Fruit fly (Drosophila melanogaster) whole organism, prepupa: ENCODE measurements around the gene T48.

ENCODE experiments used
- Blimp-1 ChIP-seq: fragments of 200-800 bp; sonication (Bioruptor generic); optimal IDR thresholded peaks from 3 replicates; lab custom pipeline; 2017; ENCODE audit warnings: missing biosample characterization, missing genetic modification characterization, mild to moderate bottlenecking, moderate library complexity, missing genetic modification reagents
- CG10631 ChIP-seq: fragments of 200-800 bp; sonication (Bioruptor generic); optimal IDR thresholded peaks from 2 replicates; lab custom pipeline; 2016; ENCODE audit warnings: missing biosample characterization, missing genetic modification characterization
- CG11294 ChIP-seq: fragments of 200-800 bp; sonication (Bioruptor generic); IDR thresholded peaks from 2 replicates; pipeline ENCODE4 v1.3.6; 2022; ENCODE audit warnings: missing biosample characterization, missing genetic modification characterization
- CG11762 ChIP-seq: fragments of 200-800 bp; sonication (Bioruptor generic); optimal IDR thresholded peaks from 3 replicates; lab custom pipeline; 2016; ENCODE audit warnings: missing biosample characterization, missing genetic modification characterization; ENCODE audit not compliant: insufficient read depth
- CG11902 ChIP-seq: fragments of 200-800 bp; sonication (Bioruptor generic); optimal IDR thresholded peaks from 3 replicates; lab custom pipeline; 2016; ENCODE audit warnings: missing biosample characterization, missing genetic modification characterization
- CG15336 ChIP-seq: fragments of 200-800 bp; sonication (Bioruptor generic); IDR thresholded peaks from 2 replicates; pipeline ENCODE4 v1.3.6; 2022; ENCODE audit warnings: missing biosample characterization, missing genetic modification characterization
- CG1621 ChIP-seq: fragments of 200-800 bp; sonication (Bioruptor generic); optimal IDR thresholded peaks from 3 replicates; lab custom pipeline; 2018; ENCODE audit warnings: missing biosample characterization, mild to moderate bottlenecking, missing genetic modification characterization
- CG16779 ChIP-seq: fragments of 200-800 bp; sonication (Bioruptor generic); optimal IDR thresholded peaks from 3 replicates; lab custom pipeline; 2017; ENCODE audit warnings: missing biosample characterization, mild to moderate bottlenecking, missing genetic modification characterization
- CG3032 ChIP-seq: fragments of 200-800 bp; optimal IDR thresholded peaks from 2 replicates; lab custom pipeline; 2019; ENCODE audit warnings: missing biosample characterization, mild to moderate bottlenecking, missing genetic modification characterization, moderate library complexity
- CG31627 ChIP-seq: fragments of 200-800 bp; sonication (Bioruptor generic); optimal IDR thresholded peaks from 3 replicates; lab custom pipeline; 2016; ENCODE audit warnings: missing biosample characterization, missing genetic modification characterization
- CG3919 ChIP-seq: fragments of 200-800 bp; sonication (Bioruptor generic); optimal IDR thresholded peaks from 3 replicates; lab custom pipeline; 2016; ENCODE audit warnings: missing biosample characterization, missing genetic modification characterization
- CG4318 ChIP-seq: fragments of 200-800 bp; sonication (Bioruptor generic); optimal IDR thresholded peaks from 3 replicates; lab custom pipeline; 2017; ENCODE audit warnings: missing biosample characterization, mild to moderate bottlenecking, missing genetic modification characterization
- CG6163 ChIP-seq: fragments of 200-800 bp; sonication (Bioruptor generic); IDR thresholded peaks from 3 replicates; pipeline ENCODE4 v1.3.6; 2022; ENCODE audit warnings: missing biosample characterization, missing genetic modification characterization
- CG6276 ChIP-seq: fragments of 200-800 bp; sonication (Bioruptor generic); optimal IDR thresholded peaks from 2 replicates; lab custom pipeline; 2017; ENCODE audit warnings: missing biosample characterization, mild to moderate bottlenecking, missing genetic modification characterization
- CG6792 ChIP-seq: fragments of 200-800 bp; sonication (Bioruptor generic); optimal IDR thresholded peaks from 3 replicates; lab custom pipeline; 2016; ENCODE audit warnings: missing biosample characterization, missing genetic modification characterization
- CG6808 ChIP-seq: fragments of 200-800 bp; sonication (Bioruptor generic); optimal IDR thresholded peaks from 3 replicates; lab custom pipeline; 2017; ENCODE audit warnings: missing biosample characterization, missing genetic modification characterization, mild to moderate bottlenecking, moderate library complexity, missing genetic modification reagents
- CG6854 ChIP-seq: fragments of 200-800 bp; sonication (Bioruptor generic); optimal IDR thresholded peaks from 2 replicates; lab custom pipeline; 2017; ENCODE audit warnings: missing biosample characterization, mild to moderate bottlenecking, missing genetic modification characterization
- CG7368 ChIP-seq: fragments of 200-800 bp; sonication (Bioruptor generic); optimal IDR thresholded peaks from 3 replicates; lab custom pipeline; 2016; ENCODE audit warnings: missing biosample characterization, missing genetic modification characterization
- CG8119 ChIP-seq: fragments of 200-800 bp; sonication (Bioruptor generic); IDR thresholded peaks from 3 replicates; pipeline ENCODE4 v1.3.6; 2022; ENCODE audit warnings: missing biosample characterization, missing genetic modification characterization
- CG8319 ChIP-seq: fragments of 200-800 bp; sonication (Bioruptor generic); optimal IDR thresholded peaks from 3 replicates; lab custom pipeline; 2016; ENCODE audit warnings: missing biosample characterization, missing genetic modification characterization
- CG8632 ChIP-seq: fragments of 200-800 bp; sonication (Bioruptor generic); optimal IDR thresholded peaks from 3 replicates; lab custom pipeline; 2016; ENCODE audit warnings: missing biosample characterization, missing genetic modification characterization
- CG9139 ChIP-seq: fragments of 200-800 bp; sonication (Bioruptor generic); optimal IDR thresholded peaks from 3 replicates; lab custom pipeline; 2017; ENCODE audit warnings: missing biosample characterization, mild to moderate bottlenecking, missing genetic modification characterization
- Eip75B ChIP-seq: fragments of 200-800 bp; sonication (Bioruptor generic); optimal IDR thresholded peaks from 3 replicates; lab custom pipeline; 2016; ENCODE audit warnings: missing biosample characterization, missing genetic modification characterization
- Eip78C ChIP-seq: fragments of 200-800 bp; sonication (Bioruptor generic); peaks from one replicate; lab custom pipeline; 2016; ENCODE audit warnings: missing biosample characterization, missing genetic modification characterization
- Eip93F ChIP-seq: fragments of 200-800 bp; sonication (Bioruptor generic); optimal IDR thresholded peaks from 2 replicates; lab custom pipeline; 2016; ENCODE audit warnings: missing biosample characterization, mild to moderate bottlenecking, missing genetic modification characterization
- Ets21C ChIP-seq: fragments of 200-800 bp; sonication (Bioruptor generic); optimal IDR thresholded peaks from 3 replicates; lab custom pipeline; 2016; ENCODE audit warnings: missing biosample characterization, missing genetic modification characterization
- Ets96B ChIP-seq: fragments of 200-800 bp; optimal IDR thresholded peaks from 2 replicates; lab custom pipeline; 2019; ENCODE audit warnings: missing biosample characterization, mild to moderate bottlenecking, missing genetic modification characterization, moderate library complexity
- Gug ChIP-seq: fragments of 200-800 bp; sonication (Bioruptor generic); IDR thresholded peaks from 2 replicates; pipeline ENCODE4 v1.3.6; 2022; ENCODE audit warnings: missing biosample characterization, missing genetic modification characterization
- Hr39 ChIP-seq: fragments of 200-800 bp; sonication (Bioruptor generic); optimal IDR thresholded peaks from 2 replicates; lab custom pipeline; 2016; ENCODE audit warnings: missing biosample characterization, missing genetic modification characterization
- Hr4 ChIP-seq: fragments of 200-800 bp; sonication (Bioruptor generic); optimal IDR thresholded peaks from 3 replicates; lab custom pipeline; 2016; ENCODE audit warnings: missing biosample characterization, missing genetic modification characterization
- Lpt ChIP-seq: fragments of 200-800 bp; sonication (Bioruptor generic); optimal IDR thresholded peaks from 3 replicates; lab custom pipeline; 2016; ENCODE audit warnings: missing biosample characterization, missing genetic modification characterization
- Met ChIP-seq: fragments of 200-800 bp; sonication (Bioruptor generic); optimal IDR thresholded peaks from 3 replicates; lab custom pipeline; 2016; ENCODE audit warnings: missing biosample characterization, missing genetic modification characterization
- OdsH ChIP-seq: fragments of 200-800 bp; sonication (Bioruptor generic); optimal IDR thresholded peaks from 3 replicates; lab custom pipeline; 2016; ENCODE audit warnings: missing biosample characterization, missing genetic modification characterization
- Smox ChIP-seq: fragments of 200-800 bp; sonication (Bioruptor generic); optimal IDR thresholded peaks from 3 replicates; lab custom pipeline; 2016; ENCODE audit warnings: missing biosample characterization, missing genetic modification characterization
- Sox14 ChIP-seq: fragments of 200-800 bp; sonication (Bioruptor generic); optimal IDR thresholded peaks from 3 replicates; lab custom pipeline; 2016; ENCODE audit warnings: missing biosample characterization, missing genetic modification characterization
- Sox15 ChIP-seq: fragments of 200-800 bp; sonication (Bioruptor generic); optimal IDR thresholded peaks from 3 replicates; lab custom pipeline; 2016; ENCODE audit warnings: missing biosample characterization, missing genetic modification characterization
- achi ChIP-seq: fragments of 200-800 bp; sonication (Bioruptor generic); optimal IDR thresholded peaks from 3 replicates; lab custom pipeline; 2016; ENCODE audit warnings: missing biosample characterization, missing genetic modification characterization
- acj6 ChIP-seq: fragments of 200-800 bp; sonication (Bioruptor generic); optimal IDR thresholded peaks from 3 replicates; lab custom pipeline; 2016; ENCODE audit warnings: missing biosample characterization, missing genetic modification characterization
- dac ChIP-seq: fragments of 200-800 bp; sonication (Bioruptor generic); optimal IDR thresholded peaks from 2 replicates; lab custom pipeline; 2017; ENCODE audit warnings: missing biosample characterization, mild to moderate bottlenecking, missing genetic modification characterization
- dsx ChIP-seq: fragments of 200-800 bp; optimal IDR thresholded peaks from 3 replicates; lab custom pipeline; 2019; ENCODE audit warnings: missing biosample characterization, mild to moderate bottlenecking, missing genetic modification characterization, moderate library complexity; ENCODE audit not compliant: poor library complexity, severe bottlenecking
- eg ChIP-seq: fragments of 200-800 bp; sonication (Bioruptor generic); IDR thresholded peaks from 3 replicates; pipeline ENCODE4 v1.3.6; 2022; ENCODE audit warnings: missing biosample characterization, missing genetic modification characterization
- esn ChIP-seq: fragments of 200-800 bp; sonication (Bioruptor generic); optimal IDR thresholded peaks from 2 replicates; lab custom pipeline; 2016; ENCODE audit warnings: missing biosample characterization, mild to moderate bottlenecking, missing genetic modification characterization, moderate library complexity
- fd59A ChIP-seq: fragments of 200-800 bp; sonication (Bioruptor generic); optimal IDR thresholded peaks from 2 replicates; lab custom pipeline; 2017; ENCODE audit warnings: missing biosample characterization, mild to moderate bottlenecking, missing genetic modification characterization, missing genetic modification reagents
- fkh ChIP-seq: fragments of 200-800 bp; sonication (Bioruptor generic); optimal IDR thresholded peaks from 3 replicates; lab custom pipeline; 2017; ENCODE audit warnings: missing biosample characterization, mild to moderate bottlenecking, missing genetic modification characterization, moderate library complexity
- net ChIP-seq: fragments of 200-800 bp; sonication (Bioruptor generic); optimal IDR thresholded peaks from 3 replicates; lab custom pipeline; 2016; ENCODE audit warnings: missing biosample characterization, missing genetic modification characterization
- pdm3 ChIP-seq: fragments of 200-800 bp; sonication (Bioruptor generic); optimal IDR thresholded peaks from 3 replicates; lab custom pipeline; 2016; ENCODE audit warnings: missing biosample characterization, missing genetic modification characterization
- ss ChIP-seq, 2 experiments: fragments of 200-800 bp; sonication (Bioruptor generic); optimal IDR thresholded peaks; 2 replicates in 1 of 2; 3 replicates in 1 of 2; lab custom pipeline; 2017 to 2018; ENCODE audit warnings: mild to moderate bottlenecking in 2 of 2, missing biosample characterization in 2 of 2, missing genetic modification characterization in 2 of 2, moderate library complexity in 1 of 2
- svp ChIP-seq: fragments of 200-800 bp; sonication (Bioruptor generic); peaks from one replicate; lab custom pipeline; 2016; ENCODE audit warnings: missing biosample characterization, missing genetic modification characterization
- topi ChIP-seq: fragments of 200-800 bp; sonication (Bioruptor generic); optimal IDR thresholded peaks from 3 replicates; lab custom pipeline; 2016; ENCODE audit warnings: missing biosample characterization, missing genetic modification characterization

T48 gene

DNA sequence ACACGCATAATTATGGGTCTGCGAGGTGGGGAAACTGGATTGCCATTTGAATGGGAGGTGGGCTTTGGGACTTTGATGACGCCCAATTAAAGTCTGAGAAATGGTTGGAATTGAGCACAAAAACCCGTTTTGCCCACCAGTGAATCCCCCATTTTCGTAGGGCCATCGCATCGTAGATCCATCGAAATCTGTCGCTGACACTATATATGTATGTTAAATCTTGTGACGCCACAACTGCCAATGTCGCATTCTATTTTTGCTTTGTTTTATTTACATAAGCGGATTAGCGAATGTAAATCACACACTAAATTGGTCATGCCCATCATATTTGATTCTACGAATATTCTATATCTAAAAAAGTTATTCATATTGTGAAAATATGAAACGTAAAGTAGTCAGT, 44.9 kb downstream of the T48 start:
- TF ChIP-seq CG6808 (GFP tag; lab: Kevin White, UChicago), result no peak
- no peak for TF ChIP-seq CG8119
- no peak for TF ChIP-seq Eip93F (GFP tag; lab: Kevin White, UChicago)
- no peak for TF ChIP-seq Blimp-1 (GFP tag; lab: Kevin White, UChicago)
- TF ChIP-seq CG6792, result no peak
- no peak for TF ChIP-seq Eip78C (GFP tag; lab: Kevin White, UChicago)
- no peak for TF ChIP-seq Hr4 (GFP tag; lab: Kevin White, UChicago)
- TF ChIP-seq Ets96B (tag; lab: Kevin White, UChicago), result no peak
- TF ChIP-seq Gug (GFP tag; lab: Robert Waterston, UW), result no peak
- no peak for TF ChIP-seq Met (GFP tag; lab: Kevin White, UChicago)
- TF ChIP-seq ss (GFP tag; optimal IDR thresholded peaks at IDR 0.05; lab: Kevin White, UChicago), result no peak
- no peak for TF ChIP-seq CG11902 (GFP tag; lab: Kevin White, UChicago)
- TF ChIP-seq CG6854 (GFP tag; lab: Kevin White, UChicago), result no peak
- no peak for TF ChIP-seq Eip75B (GFP tag; lab: Kevin White, UChicago)
- no peak for TF ChIP-seq CG31627 (GFP tag; lab: Kevin White, UChicago)
- TF ChIP-seq Sox14 (GFP tag; lab: Kevin White, UChicago), result no peak
- no peak for TF ChIP-seq Sox15 (GFP tag; lab: Kevin White, UChicago)
- no peak for TF ChIP-seq CG3919 (GFP tag; lab: Kevin White, UChicago)
- no peak for TF ChIP-seq acj6 (GFP tag; lab: Kevin White, UChicago)
- TF ChIP-seq, all 60 proteins: peak for 0

DNA sequence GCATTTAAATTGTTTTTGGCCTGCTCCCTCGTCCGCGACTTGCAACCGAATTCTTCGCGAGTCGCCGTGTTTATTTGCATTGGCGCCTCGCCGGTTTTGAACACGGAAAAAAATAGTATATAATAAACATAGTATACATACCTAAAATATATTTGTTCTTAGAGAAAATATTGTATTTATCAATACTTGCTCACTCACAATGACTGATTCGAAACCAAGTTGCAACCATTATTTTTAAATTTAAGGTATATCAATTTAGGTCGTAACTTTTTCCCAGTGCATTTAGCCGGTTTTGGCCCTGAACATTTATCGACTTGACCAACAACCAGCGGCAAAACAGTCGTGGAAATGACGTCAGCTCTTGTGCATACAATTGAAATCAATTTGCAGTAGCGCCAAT, 46.9 kb downstream of the T48 start:
- TF ChIP-seq Hr4 (GFP tag; lab: Kevin White, UChicago) (peak; percentile 91), CG8319 (GFP tag; lab: Kevin White, UChicago) (peak; percentile 83), pdm3 (GFP tag; lab: Kevin White, UChicago) (peak; percentile 88), Gug (GFP tag; lab: Robert Waterston, UW) (peak; percentile 84), svp (GFP tag; lab: Kevin White, UChicago) (peak; percentile 86), CG3919 (GFP tag; lab: Kevin White, UChicago) (peak; percentile 92), CG15336 (GFP tag; lab: Robert Waterston, UW) (peak; percentile 97), CG1621 (peak; percentile 82), CG4318 (peak; percentile 82), Ets96B (tag; lab: Kevin White, UChicago) (peak; percentile 69), CG7368 (GFP tag; lab: Kevin White, UChicago) (peak; percentile 85), fkh (GFP tag; lab: Kevin White, UChicago) (no peak), CG6808 (GFP tag; lab: Kevin White, UChicago) (peak; percentile 79), CG16779 (tag; lab: Kevin White, UChicago) (peak; percentile 53), CG3032 (tag; lab: Kevin White, UChicago) (peak; percentile 73), CG9139 (GFP tag; lab: Kevin White, UChicago) (peak; percentile 52), Eip75B (GFP tag; lab: Kevin White, UChicago) (peak; percentile 70), esn (GFP tag; lab: Kevin White, UChicago) (peak; percentile 93), CG6276 (GFP tag; lab: Kevin White, UChicago) (peak; percentile 93), CG11762 (GFP tag; lab: Kevin White, UChicago) (peak; percentile 71), CG6163 (peak; percentile 95), dsx (GFP tag; lab: Kevin White, UChicago) (peak; percentile 84), fd59A (peak; percentile 81), acj6 (GFP tag; lab: Kevin White, UChicago) (peak; percentile 92), CG10631 (GFP tag; lab: Kevin White, UChicago) (peak; percentile 84), topi (GFP tag; lab: Kevin White, UChicago) (peak; percentile 87), Lpt (GFP tag; lab: Kevin White, UChicago) (peak; percentile 87), Hr39 (GFP tag; lab: Kevin White, UChicago) (peak; percentile 84), CG8632 (GFP tag; lab: Kevin White, UChicago) (peak; percentile 95), Ets21C (peak; percentile 63), Met (GFP tag; lab: Kevin White, UChicago) (peak; percentile 88), OdsH (peak; percentile 94), Blimp-1 (GFP tag; lab: Kevin White, UChicago) (peak; percentile 80), eg (GFP tag; lab: Robert Waterston, UW) (peak; percentile 93), net (peak; percentile 94), achi (GFP tag; lab: Kevin White, UChicago) (peak; percentile 91), dac (GFP tag; lab: Kevin White, UChicago) (peak; percentile 75), Eip78C (GFP tag; lab: Kevin White, UChicago) (peak; percentile 95), CG11294 (GFP tag; lab: Robert Waterston, UW) (peak; percentile 77), CG8119 (peak; percentile 97), Smox (peak; percentile 90)
